Worm (Caenorhabditis elegans): ENCODE measurements around the gene kvs-5.

Gene kvs-5

ce11 chrIV:754357-754972 lies 17.9 kb downstream of the kvs-5 start:
- TF ChIP-seq zip-5 (tag; optimal IDR thresholded peaks at IDR 0.05) (no peak), pha-2 (tag; optimal IDR thresholded peaks at IDR 0.05) (no peak), unc-42 (tag; optimal IDR thresholded peaks at IDR 0.05) (no peak), ceh-34 (tag; optimal IDR thresholded peaks at IDR 0.05) (no peak), K02D7.2 (tag; optimal IDR thresholded peaks at IDR 0.05) (no peak), ttx-3 (tag; optimal IDR thresholded peaks at IDR 0.05) (no peak), fax-1 (tag; optimal IDR thresholded peaks at IDR 0.05) (no peak), T23F11.4 (GFP tag; optimal IDR thresholded peaks at IDR 0.05) (no peak), ztf-16 (tag; optimal IDR thresholded peaks at IDR 0.05) (no peak), ceh-18 (tag; optimal IDR thresholded peaks at IDR 0.05) (no peak), fkh-6 (tag; optimal IDR thresholded peaks at IDR 0.05) (no peak), dmd-4 (tag; optimal IDR thresholded peaks at IDR 0.05; ENCODE audit: borderline replicate concordance) (no peak), K09A11.1 (tag; optimal IDR thresholded peaks at IDR 0.05; ENCODE audit: insufficient read depth) (no peak)

ce11 chrIV:756421-756820 lies 19.9 kb downstream of the kvs-5 start, which contains the start of gene srt-23:
TSS of gene srt-23 (plus strand) at chrIV:756721.
- TF ChIP-seq pros-1 (tag; optimal IDR thresholded peaks at IDR 0.05): no peak
- TF ChIP-seq gmeb-2 (tag; optimal IDR thresholded peaks at IDR 0.05): no peak
- no peak for TF ChIP-seq lin-11 (tag; optimal IDR thresholded peaks at IDR 0.05)
- no peak for TF ChIP-seq pat-9 (tag; optimal IDR thresholded peaks at IDR 0.05)
- TF ChIP-seq unc-42 (tag; optimal IDR thresholded peaks at IDR 0.05): no peak
- no peak for TF ChIP-seq tbx-7 (tag; optimal IDR thresholded peaks at IDR 0.05)
- no peak for TF ChIP-seq pax-1 (tag; optimal IDR thresholded peaks at IDR 0.05)
- TF ChIP-seq K02D7.2 (tag; optimal IDR thresholded peaks at IDR 0.05): no peak
- TF ChIP-seq syd-9 (tag; optimal IDR thresholded peaks at IDR 0.05): no peak
- no peak for TF ChIP-seq dmd-4 (tag; optimal IDR thresholded peaks at IDR 0.05; ENCODE audit: borderline replicate concordance)

ce11 chrIV:756956-757355 lies 20.4 kb downstream of the kvs-5 start:
- TF ChIP-seq nhr-232 (tag; optimal IDR thresholded peaks at IDR 0.05): no peak
- TF ChIP-seq gmeb-2 (tag; optimal IDR thresholded peaks at IDR 0.05): no peak
- TF ChIP-seq ceh-18 (tag; optimal IDR thresholded peaks at IDR 0.05): no peak
- no peak for TF ChIP-seq ceh-31 (tag; optimal IDR thresholded peaks at IDR 0.05)
- TF ChIP-seq ama-1 (optimal IDR thresholded peaks at IDR 0.05): no peak

- TF ChIP-seq tbx-7 (tag; optimal IDR thresholded peaks at IDR 0.05): no peak
- TF ChIP-seq pros-1 (tag; optimal IDR thresholded peaks at IDR 0.05): no peak
- TF ChIP-seq gmeb-2 (tag; optimal IDR thresholded peaks at IDR 0.05): no peak
- TF ChIP-seq nfya-1 (tag; optimal IDR thresholded peaks at IDR 0.05): no peak
- no peak for TF ChIP-seq ref-2 (tag; optimal IDR thresholded peaks at IDR 0.05)
- TF ChIP-seq pha-2 (tag; optimal IDR thresholded peaks at IDR 0.05): no peak
- no peak for TF ChIP-seq che-1 (tag; optimal IDR thresholded peaks at IDR 0.05)
- no peak for TF ChIP-seq npax-4 (tag; optimal IDR thresholded peaks at IDR 0.05)
- no peak for TF ChIP-seq ceh-9 (tag; optimal IDR thresholded peaks at IDR 0.05)
- no peak for TF ChIP-seq ztf-16 (tag; optimal IDR thresholded peaks at IDR 0.05)
- TF ChIP-seq hlh-30 (tag; optimal IDR thresholded peaks at IDR 0.05; ENCODE audit: insufficient read depth): no peak
- no peak for TF ChIP-seq tbx-2 (tag; optimal IDR thresholded peaks at IDR 0.05)
- no peak for TF ChIP-seq ceh-19 (GFP tag; optimal IDR thresholded peaks at IDR 0.05)
Measured at ce11 chrIV:757548-757947, 21.0 kb downstream of the kvs-5 start.

ce11 chrIV:760267-760666 lies 23.7 kb downstream of the kvs-5 start, which contains the start of gene gst-40:
TSS of gene gst-40 (plus strand) at chrIV:760502.
- TF ChIP-seq madf-2 (tag; optimal IDR thresholded peaks at IDR 0.05) (no peak), unc-42 (tag; optimal IDR thresholded peaks at IDR 0.05) (peak; percentile 39)
